Worm (Caenorhabditis elegans): Measurements from ENCODE around the gene acc-3.
A peak's percentile ranks its signal among the peaks of the same experiment; 100 is the strongest.

acc-3 gene

DNA sequence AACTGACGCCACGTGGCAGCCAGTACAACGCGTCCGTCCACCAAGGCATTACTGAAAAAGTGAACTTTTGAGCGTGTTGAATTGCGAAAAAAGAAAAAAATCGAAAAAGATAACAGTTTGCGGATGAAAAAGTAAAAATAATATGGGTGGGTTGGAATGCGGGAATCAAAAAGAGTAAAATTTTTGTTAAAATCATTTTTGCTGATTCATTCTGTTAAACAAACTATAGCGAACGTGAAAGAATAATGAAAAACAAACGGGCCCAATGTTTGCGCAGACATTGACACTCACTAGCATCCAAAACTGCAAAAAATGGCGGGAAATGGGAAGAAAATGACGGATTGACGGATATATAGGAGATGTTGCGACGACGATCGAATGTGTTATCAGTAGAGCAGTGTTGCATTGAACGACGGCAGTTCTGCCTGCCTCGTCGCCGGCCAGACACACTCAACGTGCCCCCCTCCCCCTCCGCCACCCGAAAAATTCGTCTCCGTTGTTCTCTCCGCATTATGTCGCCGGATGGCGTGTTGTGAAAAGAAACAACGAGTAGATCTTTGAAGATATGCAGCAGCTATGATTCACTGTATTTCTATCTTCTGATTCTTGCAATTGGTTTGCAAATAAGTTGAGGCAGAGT, 27.8 kb downstream of the acc-3 start, which contains the start of gene hyl-2 (continued):
- TF ChIP-seq nhr-12 (tag; optimal IDR thresholded peaks at IDR 0.05), result no peak
- TF ChIP-seq egl-27 (tag; optimal IDR thresholded peaks at IDR 0.05), result no peak
- TF ChIP-seq nhr-6 (tag; optimal IDR thresholded peaks at IDR 0.05), result no peak
- no peak for TF ChIP-seq Y55F3AM.14 (GFP tag; optimal IDR thresholded peaks at IDR 0.05)
- no peak for TF ChIP-seq elt-1 (tag; optimal IDR thresholded peaks at IDR 0.05)
- TF ChIP-seq lsy-2 (tag; optimal IDR thresholded peaks at IDR 0.05), result peak in 1 of 2 experiments; percentile 61
- TF ChIP-seq F13H6.1 (tag; optimal IDR thresholded peaks at IDR 0.05), result no peak
- no peak for TF ChIP-seq nhr-10 (tag; optimal IDR thresholded peaks at IDR 0.05)
- TF ChIP-seq skn-1 (tag; optimal IDR thresholded peaks at IDR 0.05), result no peak
- no peak for TF ChIP-seq ztf-4 (tag; optimal IDR thresholded peaks at IDR 0.05)
- no peak for TF ChIP-seq unc-39 (tag; optimal IDR thresholded peaks at IDR 0.05)
- no peak for TF ChIP-seq mdl-1 (tag; optimal IDR thresholded peaks at IDR 0.05)
- no peak for TF ChIP-seq nhr-23 (tag; optimal IDR thresholded peaks at IDR 0.05)
- no peak for TF ChIP-seq ztf-11 (tag; optimal IDR thresholded peaks at IDR 0.05)
- peak; percentile 35 for TF ChIP-seq nhr-21 (tag; optimal IDR thresholded peaks at IDR 0.05)
- TF ChIP-seq lin-39 (tag; optimal IDR thresholded peaks at IDR 0.05), result no peak
- TF ChIP-seq sma-9 (GFP tag; optimal IDR thresholded peaks at IDR 0.05), result peak; percentile 42
- TF ChIP-seq sma-9 (tag; optimal IDR thresholded peaks at IDR 0.05), result no peak
- no peak for TF ChIP-seq unc-62 (GFP tag; optimal IDR thresholded peaks at IDR 0.05)

DNA sequence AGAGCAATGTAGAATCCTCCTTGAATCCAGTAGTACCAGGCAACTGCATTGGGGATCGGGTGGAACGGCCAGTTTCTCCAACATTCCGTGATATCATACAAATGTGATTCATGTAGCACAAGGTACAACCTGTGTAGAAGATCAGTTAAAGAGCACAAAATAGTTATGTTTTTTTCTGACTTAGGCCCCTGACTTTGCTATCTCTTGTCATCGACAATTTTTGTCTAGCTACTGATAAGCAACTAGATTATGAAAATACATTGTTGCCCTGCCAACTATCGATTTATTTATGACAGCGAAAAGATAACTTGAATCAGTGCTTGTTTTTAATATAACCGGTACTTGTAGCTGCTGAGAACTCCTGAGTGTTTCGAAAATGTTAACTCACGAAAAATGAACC, 29.0 kb downstream of the acc-3 start:
- peak; percentile 59 for TF ChIP-seq fos-1 (tag; optimal IDR thresholded peaks at IDR 0.05)
- no peak for TF ChIP-seq gmeb-1 (tag; optimal IDR thresholded peaks at IDR 0.05)
- peak; percentile 40 for TF ChIP-seq sma-9 (GFP tag; optimal IDR thresholded peaks at IDR 0.05)
- TF ChIP-seq sma-9 (tag; optimal IDR thresholded peaks at IDR 0.05), result no peak

DNA sequence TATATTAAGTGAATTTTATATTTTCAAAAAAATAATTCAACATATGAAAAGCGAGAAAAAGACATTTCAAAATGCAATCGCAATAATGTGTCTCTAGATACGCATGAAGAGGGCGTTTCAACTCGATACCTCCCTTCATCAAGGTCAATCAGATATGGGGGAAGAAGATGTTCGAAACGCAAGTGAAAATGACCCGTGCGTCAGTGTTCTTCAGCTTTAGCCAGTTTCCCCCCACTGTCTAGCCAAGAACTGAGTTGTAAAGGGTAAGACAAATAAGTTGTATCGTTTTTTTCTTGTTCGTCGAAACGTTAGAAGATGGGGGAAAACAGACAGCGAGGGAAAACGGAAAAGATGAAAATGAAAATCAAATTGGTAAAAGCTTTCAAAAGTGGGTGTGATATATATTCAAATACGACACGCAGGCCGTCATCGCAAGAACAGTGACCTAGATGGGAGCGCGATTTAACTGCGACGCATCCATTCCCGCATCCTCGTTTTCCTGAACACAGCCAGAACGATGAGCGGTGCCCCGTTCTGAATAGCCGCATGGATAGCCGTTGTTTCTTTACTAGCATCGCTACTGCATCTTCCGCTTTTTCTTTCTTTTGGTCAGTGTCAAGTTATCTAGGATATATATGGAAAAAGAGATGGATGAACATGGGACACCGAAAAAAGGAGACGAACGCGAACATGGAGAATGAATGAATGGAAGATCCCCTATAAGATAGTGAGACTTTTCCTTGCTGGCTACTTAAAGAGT, 32.5 kb downstream of the acc-3 start:
- peak; percentile 41 for TF ChIP-seq nhr-25 (tag; optimal IDR thresholded peaks at IDR 0.05)
- TF ChIP-seq zag-1 (tag; optimal IDR thresholded peaks at IDR 0.05), result no peak

DNA sequence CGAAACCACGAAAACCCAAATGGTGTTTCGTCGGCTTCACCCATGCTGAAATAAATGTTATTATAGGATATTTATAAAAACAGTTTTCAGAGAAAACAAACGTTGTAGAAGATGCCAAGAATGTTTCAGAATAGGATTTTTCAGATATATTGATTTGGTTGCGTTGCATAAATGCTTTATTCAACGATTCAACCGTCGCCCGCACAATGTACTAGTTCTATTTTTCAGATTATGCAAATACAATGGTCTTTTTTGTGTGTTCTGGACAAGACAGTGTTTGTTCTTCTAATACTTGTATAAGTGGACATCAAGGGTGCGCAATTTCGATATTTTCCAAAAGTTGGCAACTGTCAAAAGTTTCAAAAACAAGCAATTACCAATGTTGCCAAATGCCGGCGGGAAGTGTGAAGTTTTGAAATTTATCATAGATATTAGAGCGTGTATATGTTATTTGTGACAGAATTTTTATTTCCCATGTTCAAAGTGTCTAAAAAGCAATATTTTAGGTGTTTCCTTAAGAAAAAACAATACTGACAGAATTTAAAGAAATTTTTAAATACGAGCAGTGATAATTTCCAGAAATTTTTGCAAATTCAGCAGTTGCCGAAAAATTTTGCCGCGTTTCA, 36.0 kb downstream of the acc-3 start, which contains the start of gene K02G10.5:
Gene K02G10.5 (minus strand): TSS at position 51 of the 626 bp plus-strand sequence.
- TF ChIP-seq lsy-2 (tag; optimal IDR thresholded peaks at IDR 0.05), result no peak
- TF ChIP-seq mbf-1 (tag; optimal IDR thresholded peaks at IDR 0.05), result no peak
- TF ChIP-seq nhr-129 (tag; optimal IDR thresholded peaks at IDR 0.05), result no peak
- no peak for TF ChIP-seq ZK546.5 (tag; optimal IDR thresholded peaks at IDR 0.05)
- no peak for TF ChIP-seq mdl-1 (tag; optimal IDR thresholded peaks at IDR 0.05)
- no peak for TF ChIP-seq egl-27 (tag; optimal IDR thresholded peaks at IDR 0.05)
- no peak for TF ChIP-seq ztf-4 (tag; optimal IDR thresholded peaks at IDR 0.05)
- no peak for TF ChIP-seq nhr-12 (tag; optimal IDR thresholded peaks at IDR 0.05)
- no peak for TF ChIP-seq R02D3.7 (tag; optimal IDR thresholded peaks at IDR 0.05)
- TF ChIP-seq unc-62 (GFP tag; optimal IDR thresholded peaks at IDR 0.05), result no peak
- TF ChIP-seq mab-5 (tag; optimal IDR thresholded peaks at IDR 0.05), result no peak
- TF ChIP-seq sma-3 (GFP tag; optimal IDR thresholded peaks at IDR 0.05), result no peak
- no peak for TF ChIP-seq sem-4 (tag; optimal IDR thresholded peaks at IDR 0.05)
- TF ChIP-seq unc-55 (GFP tag; optimal IDR thresholded peaks at IDR 0.05), result no peak
- no peak for TF ChIP-seq ceh-82 (tag; optimal IDR thresholded peaks at IDR 0.05)
- no peak for TF ChIP-seq blmp-1 (tag; optimal IDR thresholded peaks at IDR 0.05; ENCODE audit: insufficient read depth)
- TF ChIP-seq nhr-23 (tag; optimal IDR thresholded peaks at IDR 0.05), result no peak
- TF ChIP-seq lin-13 (GFP tag; optimal IDR thresholded peaks at IDR 0.05), result no peak
- no peak for TF ChIP-seq nhr-237 (tag; optimal IDR thresholded peaks at IDR 0.05)

Measured in whole organism, L2 larva.